Worm (Caenorhabditis elegans) whole organism, young adult: ENCODE measurements around the gene ooc-3.

ENCODE experiments used
- B0035.1 ChIP-seq: sonication (generic microtip); optimal IDR thresholded peaks from 2 replicates; lab custom pipeline; 2016; ENCODE audit warnings: missing genetic modification characterization, mild to moderate bottlenecking, missing compliant biosample characterization, missing genotype, missing genetic modification reagents
- B0261.1 ChIP-seq: sonication (generic microtip); optimal IDR thresholded peaks from 2 replicates; lab custom pipeline; 2016; ENCODE audit warnings: mild to moderate bottlenecking, missing genetic modification characterization, moderate library complexity, missing compliant biosample characterization
- B0336.3 ChIP-seq: fragments of 200-800 bp; sonication (Bioruptor generic); IDR thresholded peaks from 2 replicates; pipeline ENCODE4 v1.3.6; 2022; ENCODE audit warnings: missing genetic modification characterization, missing compliant biosample characterization
- C17E4.6 ChIP-seq: fragments of 200-800 bp; sonication (Bioruptor generic); IDR thresholded peaks from 2 replicates; pipeline ENCODE4 v1.3.6; 2022; ENCODE audit warnings: missing genetic modification reagents, missing genetic modification characterization, missing compliant biosample characterization
- F22D6.2 ChIP-seq: sonication (generic microtip); optimal IDR thresholded peaks from 2 replicates; lab custom pipeline; 2016; ENCODE audit warnings: mild to moderate bottlenecking, missing genetic modification characterization, missing compliant biosample characterization
- F33H1.4 ChIP-seq: fragments of 200-800 bp; sonication (Bioruptor generic); IDR thresholded peaks from 2 replicates; pipeline ENCODE4 v1.3.6; 2022; ENCODE audit warnings: missing genetic modification reagents, missing genetic modification characterization, missing compliant biosample characterization
- F49E8.2 ChIP-seq: sonication (generic microtip); optimal IDR thresholded peaks from 3 replicates; lab custom pipeline; 2017; ENCODE audit warnings: missing genetic modification characterization, mild to moderate bottlenecking, missing compliant biosample characterization, antibody characterized with exemption, moderate library complexity; ENCODE audit not compliant: insufficient read depth
- F52B5.7 ChIP-seq: sonication (generic microtip); optimal IDR thresholded peaks from 2 replicates; lab custom pipeline; 2016; ENCODE audit warnings: mild to moderate bottlenecking, missing genetic modification characterization, missing compliant biosample characterization
- K12H6.12 ChIP-seq: fragments of 200-800 bp; sonication (Bioruptor generic); optimal IDR thresholded peaks from 2 replicates; lab custom pipeline; 2018; ENCODE audit warnings: mild to moderate bottlenecking, missing genetic modification characterization, missing compliant biosample characterization
- Y53F4B.3 ChIP-seq: fragments of 200-800 bp; sonication (Bioruptor generic); IDR thresholded peaks from 2 replicates; pipeline ENCODE4 v1.3.6; 2022; ENCODE audit warnings: missing genetic modification reagents, missing genetic modification characterization, missing compliant biosample characterization
- Y67H2A.10 ChIP-seq: fragments of 200-800 bp; sonication (Bioruptor generic); conservative IDR thresholded peaks from 2 replicates; pipeline ENCODE4 v1.3.6; 2022; ENCODE audit warnings: missing genetic modification reagents, missing genetic modification characterization, missing compliant biosample characterization
- Y95B8A.8 ChIP-seq: fragments of 200-800 bp; sonication (Bioruptor generic); IDR thresholded peaks from 2 replicates; pipeline ENCODE4 v1.3.6; 2022; ENCODE audit warnings: missing genetic modification reagents, missing genetic modification characterization, missing compliant biosample characterization
- aptf-3 ChIP-seq: fragments of 200-800 bp; sonication (Bioruptor generic); IDR thresholded peaks from 2 replicates; pipeline ENCODE4 v1.3.6; 2022; ENCODE audit warnings: missing genetic modification characterization, missing compliant biosample characterization
- atf-7 ChIP-seq: sonication (generic microtip); optimal IDR thresholded peaks from 2 replicates; lab custom pipeline; 2017; ENCODE audit warnings: mild to moderate bottlenecking, missing genetic modification characterization, missing compliant biosample characterization
- attf-5 ChIP-seq: fragments of 200-800 bp; sonication (Bioruptor generic); optimal IDR thresholded peaks from 2 replicates; lab custom pipeline; 2018; ENCODE audit warnings: mild to moderate bottlenecking, missing genetic modification characterization, missing compliant biosample characterization
- bed-1 ChIP-seq: fragments of 200-800 bp; sonication (Bioruptor generic); IDR thresholded peaks from 2 replicates; pipeline ENCODE4 v1.3.6; 2022; ENCODE audit warnings: missing genetic modification reagents, missing genetic modification characterization, missing compliant biosample characterization
- ccch-3 ChIP-seq: fragments of 200-800 bp; sonication (Bioruptor generic); optimal IDR thresholded peaks from 2 replicates; lab custom pipeline; 2018; ENCODE audit warnings: mild to moderate bottlenecking, missing genetic modification characterization, missing compliant biosample characterization
- ceh-100 ChIP-seq: fragments of 200-800 bp; sonication (Bioruptor generic); IDR thresholded peaks from 2 replicates; pipeline ENCODE4 v1.3.6; 2022; ENCODE audit warnings: missing genetic modification reagents, missing genetic modification characterization, missing compliant biosample characterization
- dpff-1 ChIP-seq: sonication (generic microtip); optimal IDR thresholded peaks from 2 replicates; lab custom pipeline; 2017; ENCODE audit warnings: mild to moderate bottlenecking, missing genetic modification characterization, missing compliant biosample characterization
- dpl-1 ChIP-seq: fragments of 150-350 bp; optimal IDR thresholded peaks from 2 replicates; lab custom pipeline; 2014; ENCODE audit warnings: missing biosample characterization, missing genetic modification reagents, missing genetic modification characterization
- efl-1 ChIP-seq: fragments of 150-350 bp; optimal IDR thresholded peaks from 2 replicates; lab custom pipeline; 2014; ENCODE audit warnings: missing biosample characterization, missing genetic modification reagents, missing genetic modification characterization
- gei-17 ChIP-seq: fragments of 200-800 bp; sonication (Bioruptor generic); optimal IDR thresholded peaks from 2 replicates; lab custom pipeline; 2018; ENCODE audit warnings: mild to moderate bottlenecking, missing genetic modification characterization, missing compliant biosample characterization
- hsf-1 ChIP-seq: fragments of 200-800 bp; sonication (Bioruptor generic); IDR thresholded peaks from 2 replicates; pipeline ENCODE4 v1.3.6; 2022; ENCODE audit warnings: missing genetic modification reagents, missing genetic modification characterization, missing compliant biosample characterization
- let-526 ChIP-seq: fragments of 200-800 bp; sonication (Bioruptor generic); IDR thresholded peaks from 2 replicates; pipeline ENCODE4 v1.3.6; 2022; ENCODE audit warnings: missing genetic modification reagents, missing genetic modification characterization, missing compliant biosample characterization
- lin-26 ChIP-seq: fragments of 200-800 bp; sonication (Bioruptor generic); IDR thresholded peaks from 2 replicates; pipeline ENCODE4 v1.3.6; 2022; ENCODE audit warnings: missing genetic modification reagents, missing genetic modification characterization, missing compliant biosample characterization
- lin-40 ChIP-seq: sonication (generic microtip); optimal IDR thresholded peaks from 2 replicates; lab custom pipeline; 2016; ENCODE audit warnings: missing genetic modification characterization, mild to moderate bottlenecking, missing compliant biosample characterization, missing genotype, missing genetic modification reagents
- lin-54 ChIP-seq: fragments of 200-800 bp; sonication (Bioruptor generic); optimal IDR thresholded peaks from 2 replicates; lab custom pipeline; 2018; ENCODE audit warnings: mild to moderate bottlenecking, missing genetic modification characterization, missing compliant biosample characterization
- lir-1 ChIP-seq: fragments of 200-800 bp; sonication (Bioruptor generic); conservative IDR thresholded peaks from 2 replicates; pipeline ENCODE4 v1.3.6; 2022; ENCODE audit warnings: missing genetic modification reagents, missing genetic modification characterization, missing compliant biosample characterization
- madf-10 ChIP-seq: sonication (generic microtip); optimal IDR thresholded peaks from 2 replicates; lab custom pipeline; 2016; ENCODE audit warnings: mild to moderate bottlenecking, missing genetic modification characterization, missing compliant biosample characterization
- madf-3 ChIP-seq: fragments of 200-800 bp; sonication (Bioruptor generic); IDR thresholded peaks from 2 replicates; pipeline ENCODE4 v1.3.6; 2022; ENCODE audit warnings: missing genetic modification reagents, missing genetic modification characterization, missing compliant biosample characterization
- madf-6 ChIP-seq: fragments of 200-800 bp; sonication (Bioruptor generic); IDR thresholded peaks from 2 replicates; pipeline ENCODE4 v1.3.6; 2022; ENCODE audit warnings: missing genetic modification reagents, missing genetic modification characterization, missing compliant biosample characterization
- mel-28 ChIP-seq: sonication (generic microtip); optimal IDR thresholded peaks from 2 replicates; lab custom pipeline; 2016; ENCODE audit warnings: borderline replicate concordance, mild to moderate bottlenecking, missing genetic modification characterization, missing compliant biosample characterization
- nhr-120 ChIP-seq: fragments of 200-800 bp; sonication (Bioruptor generic); IDR thresholded peaks from 2 replicates; pipeline ENCODE4 v1.3.6; 2022; ENCODE audit warnings: missing genetic modification characterization, missing compliant biosample characterization
- nhr-179 ChIP-seq: sonication (generic microtip); optimal IDR thresholded peaks from 2 replicates; lab custom pipeline; 2016; ENCODE audit warnings: mild to moderate bottlenecking, missing genetic modification characterization, missing compliant biosample characterization
- pha-4 ChIP-seq: fragments of 150-350 bp; sonication (generic microtip); optimal IDR thresholded peaks from 2 replicates; lab custom pipeline; 2014; ENCODE audit warnings: missing biosample characterization, missing genetic modification reagents, missing genetic modification characterization
- rcor-1 ChIP-seq: fragments of 200-800 bp; sonication (Bioruptor generic); IDR thresholded peaks from 2 replicates; pipeline ENCODE4 v1.3.6; 2022; ENCODE audit warnings: missing genetic modification reagents, missing genetic modification characterization, missing compliant biosample characterization
- rec-8 ChIP-seq, 2 experiments: sonication (generic microtip); optimal IDR thresholded peaks; 2 replicates each; lab custom pipeline; 2016; ENCODE audit warnings: mild to moderate bottlenecking in 2 of 2, missing genetic modification characterization in 2 of 2, missing genetic modification reagents in 2 of 2, missing genotype in 2 of 2, missing biosample characterization in 1 of 2, missing compliant biosample characterization in 1 of 2, moderate library complexity in 1 of 2
- sdz-38 ChIP-seq: sonication (generic microtip); optimal IDR thresholded peaks from 2 replicates; lab custom pipeline; 2016; ENCODE audit warnings: missing genotype, missing genetic modification characterization, missing compliant biosample characterization
- snpc-1.1 ChIP-seq: sonication (generic microtip); optimal IDR thresholded peaks from 2 replicates; lab custom pipeline; 2017; ENCODE audit warnings: missing genetic modification characterization, mild to moderate bottlenecking, missing compliant biosample characterization, antibody characterized with exemption, moderate library complexity, missing genotype, missing genetic modification reagents; ENCODE audit not compliant: insufficient read depth
- snpc-1.3 ChIP-seq: sonication (generic microtip); optimal IDR thresholded peaks from 2 replicates; lab custom pipeline; 2017; ENCODE audit warnings: missing genetic modification characterization, mild to moderate bottlenecking, missing compliant biosample characterization, antibody characterized with exemption, moderate library complexity, missing genotype, missing genetic modification reagents; ENCODE audit not compliant: insufficient read depth
- tbp1 ChIP-seq: fragments of 200-800 bp; sonication (Bioruptor generic); optimal IDR thresholded peaks from 2 replicates; lab custom pipeline; 2018; ENCODE audit warnings: mild to moderate bottlenecking, missing genetic modification characterization, missing compliant biosample characterization
- tlf-1 ChIP-seq: fragments of 200-800 bp; sonication (Bioruptor generic); optimal IDR thresholded peaks from 2 replicates; lab custom pipeline; 2018; ENCODE audit warnings: mild to moderate bottlenecking, missing genetic modification characterization, missing compliant biosample characterization
- unc-130 ChIP-seq: sonication (generic microtip); optimal IDR thresholded peaks from 2 replicates; lab custom pipeline; 2016; ENCODE audit warnings: missing genetic modification reagents, missing genetic modification characterization, missing compliant biosample characterization
- xnd-1 ChIP-seq: sonication (generic microtip); optimal IDR thresholded peaks from 2 replicates; lab custom pipeline; 2016; ENCODE audit warnings: missing genotype, missing genetic modification reagents, missing genetic modification characterization, missing compliant biosample characterization
- ztf-18 ChIP-seq: sonication (generic microtip); optimal IDR thresholded peaks from 2 replicates; lab custom pipeline; 2016; ENCODE audit warnings: missing genotype, mild to moderate bottlenecking, missing genetic modification characterization, missing compliant biosample characterization
- ztf-25 ChIP-seq: fragments of 200-800 bp; sonication (Bioruptor generic); IDR thresholded peaks from 2 replicates; pipeline ENCODE4 v1.3.6; 2022; ENCODE audit warnings: missing genetic modification reagents, missing genetic modification characterization, missing compliant biosample characterization
- ztf-26 ChIP-seq: sonication (generic microtip); optimal IDR thresholded peaks from 2 replicates; lab custom pipeline; 2017; ENCODE audit warnings: missing genetic modification characterization, missing compliant biosample characterization
- ztf-6 ChIP-seq: fragments of 200-800 bp; sonication (Bioruptor generic); IDR thresholded peaks from 2 replicates; pipeline ENCODE4 v1.3.6; 2022; ENCODE audit warnings: missing genetic modification reagents, missing genetic modification characterization, missing compliant biosample characterization

The ooc-3 gene

DNA sequence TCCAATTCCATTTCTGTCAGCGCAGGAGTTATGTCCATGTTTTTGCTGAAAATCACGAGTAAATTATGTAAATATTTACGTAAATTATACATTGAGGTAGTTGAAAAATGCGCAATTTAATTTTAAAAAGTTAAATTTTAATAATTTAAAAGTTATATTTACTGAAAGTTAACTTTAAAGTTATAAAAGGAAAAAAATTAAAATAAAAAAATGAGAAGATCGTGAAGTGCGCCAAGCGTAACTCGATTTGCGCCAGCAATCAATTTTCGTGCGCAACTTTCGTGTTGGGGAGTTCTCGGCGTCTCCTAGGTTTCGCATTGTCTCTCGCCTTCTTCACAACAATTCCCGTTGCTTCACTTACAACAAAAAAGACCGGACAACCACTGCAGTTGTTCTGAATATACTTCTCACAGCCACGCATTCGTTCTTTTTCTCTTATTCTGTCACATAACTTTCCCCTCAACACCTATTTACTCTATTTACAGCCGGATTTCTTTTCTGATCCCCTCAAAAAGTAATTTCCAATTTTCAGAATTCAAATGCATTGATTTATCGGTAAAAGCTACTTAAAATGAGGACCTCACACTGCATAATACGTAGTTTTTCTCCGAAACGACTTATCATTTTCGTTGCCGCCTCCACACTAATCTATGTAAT, 21.5 kb downstream of the ooc-3 start, which contains the start of the genes metl-1 and W02B12.11:
TSS of gene metl-1 (minus strand) at position 51 of the 657 bp plus-strand sequence.
TSS of gene W02B12.11 (plus strand) at position 337 of the 657 bp plus-strand sequence.
- TF ChIP-seq Y95B8A.8 (GFP tag; lab: Robert Waterston, UW) (no peak), pha-4 (tag; lab: Kevin White, UChicago) (no peak), ztf-6 (no peak), dpl-1 (GFP tag; lab: Kevin White, UChicago) (peak; percentile 29), snpc-1.3 (no peak), aptf-3 (GFP tag; lab: Robert Waterston, UW) (no peak), rcor-1 (GFP tag; lab: Robert Waterston, UW) (peak; percentile 92), F52B5.7 (tag; lab: Kevin White, UChicago) (no peak), nhr-120 (GFP tag; lab: Robert Waterston, UW) (no peak), let-526 (GFP tag; lab: Robert Waterston, UW) (no peak), lin-26 (peak; percentile 59; the same call in 1 of the 2 replicates), dpff-1 (tag; lab: Kevin White, UChicago) (no peak), efl-1 (GFP tag; lab: Kevin White, UChicago) (no peak), sdz-38 (tag; lab: Kevin White, UChicago) (no peak), madf-3 (GFP tag; lab: Robert Waterston, UW) (peak; percentile 92), bed-1 (no peak), ztf-26 (tag; lab: Kevin White, UChicago) (peak; percentile 44), mel-28 (no peak), ztf-18 (tag; lab: Kevin White, UChicago) (peak; percentile 99), B0336.3 (GFP tag; lab: Robert Waterston, UW) (peak; percentile 85), F49E8.2 (tag; lab: Kevin White, UChicago) (peak; percentile 12), F22D6.2 (tag; lab: Kevin White, UChicago) (peak; percentile 43), ceh-100 (GFP tag; lab: Robert Waterston, UW) (peak; percentile 76), tbp1 (peak; percentile 68), lin-40 (tag; lab: Kevin White, UChicago) (peak; percentile 88), madf-10 (tag; lab: Kevin White, UChicago) (peak; percentile 50), tlf-1 (GFP tag; lab: Kevin White, UChicago) (peak; percentile 74), Y53F4B.3 (GFP tag; lab: Robert Waterston, UW) (no peak), rec-8 (tag; optimal IDR thresholded peaks at IDR 0.05; lab: Kevin White, UChicago) (peak in 1 of 2 experiments; percentile 28), B0035.1 (tag; lab: Kevin White, UChicago) (peak; percentile 9), nhr-179 (tag; lab: Kevin White, UChicago) (no peak), xnd-1 (tag; lab: Kevin White, UChicago) (peak; percentile 61), K12H6.12 (tag; lab: Kevin White, UChicago) (peak; percentile 23), F33H1.4 (GFP tag; lab: Robert Waterston, UW) (peak; percentile 75), atf-7 (tag; lab: Kevin White, UChicago) (peak; percentile 53), Y67H2A.10 (no peak), B0261.1 (peak; percentile 3), ccch-3 (GFP tag; lab: Kevin White, UChicago) (no peak), snpc-1.1 (tag; lab: Kevin White, UChicago) (peak; percentile 39), C17E4.6 (GFP tag; lab: Robert Waterston, UW) (peak; percentile 67; the same call in 1 of the 2 replicates), ztf-25 (GFP tag; lab: Robert Waterston, UW) (no peak), lin-54 (GFP tag; lab: Kevin White, UChicago) (peak; percentile 87), lir-1 (0 out of 2 replicates have a peak, but pooled peaks have one; percentile 30), attf-5 (peak; percentile 78), unc-130 (GFP tag; lab: Kevin White, UChicago) (peak; percentile 8), madf-6 (GFP tag; lab: Robert Waterston, UW) (peak; percentile 91), hsf-1 (peak; percentile 79), gei-17 (peak; percentile 64)
